Fruit fly (Drosophila melanogaster) whole organism, wandering third instar larva: ENCODE results near the gene yellow-e3.

Experiments
- Abd-B ChIP-seq: fragments of >200 bp; optimal IDR thresholded peaks from 2 replicates; lab custom pipeline; 2017; ENCODE audit warnings: missing biosample characterization, missing genetic modification characterization
- CG9705 ChIP-seq: fragments of 200-800 bp; sonication (Bioruptor generic); optimal IDR thresholded peaks from 2 replicates; lab custom pipeline; 2018; ENCODE audit warnings: missing biosample characterization, mild to moderate bottlenecking, missing genetic modification characterization
- CrebA ChIP-seq: fragments of 200-800 bp; sonication (Bioruptor generic); optimal IDR thresholded peaks from 2 replicates; lab custom pipeline; 2016; ENCODE audit warnings: missing biosample characterization, mild to moderate bottlenecking, missing genetic modification characterization, borderline replicate concordance
- Dfd ChIP-seq: fragments of >200 bp; optimal IDR thresholded peaks from 2 replicates; lab custom pipeline; 2017; ENCODE audit warnings: missing biosample characterization, missing genetic modification characterization
- Dif ChIP-seq: fragments of 200-275, 200-300 bp; sonication (Bioruptor generic); optimal IDR thresholded peaks from 2 replicates; lab custom pipeline; 2018; ENCODE audit warnings: missing biosample characterization, missing genetic modification characterization; ENCODE audit not compliant: partially characterized antibody
- GATAd ChIP-seq: sonication (Bioruptor generic); optimal IDR thresholded peaks from 2 replicates; lab custom pipeline; 2016; ENCODE audit warnings: missing biosample characterization, missing genetic modification characterization
- Hnf4 ChIP-seq: fragments of 200-800 bp; sonication (Bioruptor generic); optimal IDR thresholded peaks from 2 replicates; lab custom pipeline; 2016; ENCODE audit warnings: missing biosample characterization, mild to moderate bottlenecking, missing genetic modification characterization
- Hr78 ChIP-seq: fragments of >200 bp; optimal IDR thresholded peaks from 2 replicates; lab custom pipeline; 2017; ENCODE audit warnings: missing biosample characterization, missing genetic modification characterization
- Hr83 ChIP-seq: fragments of 200-300 bp; sonication (Bioruptor generic); optimal IDR thresholded peaks from 2 replicates; lab custom pipeline; 2016; ENCODE audit warnings: missing biosample characterization, mild to moderate bottlenecking, missing genetic modification characterization, moderate library complexity; ENCODE audit not compliant: poor library complexity, severe bottlenecking
- Jra ChIP-seq: sonication (Bioruptor generic); optimal IDR thresholded peaks from 2 replicates; lab custom pipeline; 2016; ENCODE audit warnings: missing biosample characterization, missing genetic modification characterization
- Mio ChIP-seq: sonication (Bioruptor generic); optimal IDR thresholded peaks from 2 replicates; lab custom pipeline; 2016; ENCODE audit warnings: missing biosample characterization, missing genetic modification characterization
- Myc ChIP-seq: fragments of >200 bp; optimal IDR thresholded peaks from 2 replicates; lab custom pipeline; 2017
- N ChIP-seq: fragments of >200 bp; optimal IDR thresholded peaks from 2 replicates; lab custom pipeline; 2018; ENCODE audit warnings: missing biosample characterization, missing external identifiers, missing genetic modification characterization
- OdsH ChIP-seq: fragments of 200-800 bp; sonication (Bioruptor generic); optimal IDR thresholded peaks from 2 replicates; lab custom pipeline; 2016; ENCODE audit warnings: missing biosample characterization, mild to moderate bottlenecking, missing genetic modification characterization
- Rel ChIP-seq, 2 experiments: fragments of 200-800 bp; sonication (Bioruptor generic) in 1 of 2; optimal IDR thresholded peaks; 2 replicates in 1 of 2; 3 replicates in 1 of 2; lab custom pipeline; 2016 to 2019; ENCODE audit warnings: mild to moderate bottlenecking in 2 of 2, missing biosample characterization in 2 of 2, missing genetic modification characterization in 2 of 2, moderate library complexity in 1 of 2
- Sp1 ChIP-seq: fragments of 200-800 bp; sonication (Bioruptor generic); optimal IDR thresholded peaks from 3 replicates; lab custom pipeline; 2019; ENCODE audit warnings: missing biosample characterization, mild to moderate bottlenecking, missing genetic modification characterization, moderate library complexity
- Vsx2 ChIP-seq: fragments of 200-300, 225-300 bp; sonication (Bioruptor generic); optimal IDR thresholded peaks from 2 replicates; lab custom pipeline; 2018; ENCODE audit warnings: missing biosample characterization, missing genetic modification characterization; ENCODE audit not compliant: partially characterized antibody
- br ChIP-seq: fragments of 200-800 bp; sonication (Bioruptor generic); optimal IDR thresholded peaks from 2 replicates; lab custom pipeline; 2016; ENCODE audit warnings: missing biosample characterization, missing genetic modification characterization
- brk ChIP-seq: fragments of 200-800 bp; sonication (Bioruptor generic); optimal IDR thresholded peaks from 2 replicates; lab custom pipeline; 2016; ENCODE audit warnings: missing biosample characterization, mild to moderate bottlenecking, missing genetic modification characterization
- dl ChIP-seq, 2 experiments: fragments of 175-275, 200-275 bp in 1 of 2; fragments of 200-275 bp in 1 of 2; sonication (Bioruptor generic); optimal IDR thresholded peaks; lab custom pipeline; 2018; ENCODE audit warnings: mild to moderate bottlenecking in 2 of 2, missing biosample characterization in 2 of 2, missing genetic modification characterization in 2 of 2, moderate library complexity in 2 of 2; ENCODE audit not compliant: partially characterized antibody in 2 of 2, insufficient read depth in 1 of 2
- dmrt93B ChIP-seq: fragments of 200-800 bp; sonication (Bioruptor generic); optimal IDR thresholded peaks from 2 replicates; lab custom pipeline; 2018; ENCODE audit warnings: missing biosample characterization, mild to moderate bottlenecking, missing genetic modification characterization
- dsf ChIP-seq: sonication (Bioruptor generic); optimal IDR thresholded peaks from 2 replicates; lab custom pipeline; 2016; ENCODE audit warnings: missing biosample characterization, missing genetic modification characterization, borderline replicate concordance
- ey ChIP-seq: fragments of 200-800 bp; sonication (Bioruptor generic); optimal IDR thresholded peaks from 2 replicates; lab custom pipeline; 2016; ENCODE audit warnings: missing biosample characterization, missing genetic modification characterization
- foxo ChIP-seq, 2 experiments: fragments of 200-800 bp; sonication (Bioruptor generic); optimal IDR thresholded peaks; 2 replicates in 1 of 2; 3 replicates in 1 of 2; lab custom pipeline; 2016 to 2017; ENCODE audit warnings: missing biosample characterization in 2 of 2, missing genetic modification characterization in 2 of 2
- fru ChIP-seq: fragments of 200-800 bp; sonication (Bioruptor generic); optimal IDR thresholded peaks from 3 replicates; lab custom pipeline; 2016; ENCODE audit warnings: missing biosample characterization, mild to moderate bottlenecking, missing genetic modification characterization
- h ChIP-seq: fragments of 200-800 bp; sonication (Bioruptor generic); optimal IDR thresholded peaks from 3 replicates; lab custom pipeline; 2016; ENCODE audit warnings: missing biosample characterization, mild to moderate bottlenecking, missing genetic modification characterization
- jim ChIP-seq: fragments of 175-275, 200-325 bp; sonication (Bioruptor generic); optimal IDR thresholded peaks from 2 replicates; lab custom pipeline; 2016; ENCODE audit warnings: missing biosample characterization, mild to moderate bottlenecking, missing genetic modification characterization
- lola ChIP-seq: fragments of >200 bp; optimal IDR thresholded peaks from 2 replicates; lab custom pipeline; 2017; ENCODE audit warnings: missing biosample characterization, missing genetic modification characterization
- pan ChIP-seq: fragments of >200 bp; optimal IDR thresholded peaks from 2 replicates; lab custom pipeline; 2017
- psq ChIP-seq: fragments of 200-800 bp; sonication (Bioruptor generic); optimal IDR thresholded peaks from 3 replicates; lab custom pipeline; 2017; ENCODE audit warnings: missing biosample characterization, mild to moderate bottlenecking, missing genetic modification characterization, moderate library complexity
- rgr ChIP-seq: fragments of 200-800 bp; sonication (Bioruptor generic); optimal IDR thresholded peaks from 3 replicates; lab custom pipeline; 2016; ENCODE audit warnings: missing biosample characterization, mild to moderate bottlenecking, missing genetic modification characterization
- sage ChIP-seq: fragments of 200-800 bp; sonication (Bioruptor generic); optimal IDR thresholded peaks from 2 replicates; lab custom pipeline; 2016; ENCODE audit warnings: missing biosample characterization, mild to moderate bottlenecking, missing genetic modification characterization
- sv ChIP-seq: fragments of 200-800 bp; sonication (Bioruptor generic); optimal IDR thresholded peaks from 3 replicates; lab custom pipeline; 2016; ENCODE audit warnings: missing biosample characterization, missing genetic modification characterization
- tai ChIP-seq: sonication (Bioruptor generic); optimal IDR thresholded peaks from 2 replicates; lab custom pipeline; 2016; ENCODE audit warnings: missing biosample characterization, missing genetic modification characterization
- usp ChIP-seq: fragments of >200 bp; optimal IDR thresholded peaks from 2 replicates; lab custom pipeline; 2017; ENCODE audit warnings: missing biosample characterization, missing genetic modification characterization
- woc ChIP-seq: sonication (Bioruptor generic); optimal IDR thresholded peaks from 2 replicates; lab custom pipeline; 2016; ENCODE audit warnings: missing biosample characterization, mild to moderate bottlenecking, missing genetic modification characterization

yellow-e3 gene

dm6 chr3R:13415186-13415585, 10.5 kb upstream of the yellow-e3 start, which contains the start of gene yellow-e:
TSS of gene yellow-e (minus strand) at chr3R:13415286.
- TF ChIP-seq Hnf4 (GFP tag; lab: Kevin White, UChicago) (no peak), Dfd (GFP tag; lab: Kevin White, UChicago) (no peak), usp (GFP tag; lab: Kevin White, UChicago) (no peak), ey (no peak), Jra (GFP tag; lab: Kevin White, UChicago) (no peak), Rel (GFP tag; optimal IDR thresholded peaks at IDR 0.05; lab: Kevin White, UChicago) (no peak), Rel (tag; optimal IDR thresholded peaks at IDR 0.05; lab: Kevin White, UChicago) (no peak), dl (GFP tag; optimal IDR thresholded peaks at IDR 0.05; lab: Kevin White, UChicago; ENCODE audit: insufficient read depth in 1 of 2, partially characterized antibody in 2 of 2) (no peak), Sp1 (GFP tag; lab: Kevin White, UChicago) (no peak), rgr (GFP tag; lab: Kevin White, UChicago) (no peak), OdsH (GFP tag; lab: Kevin White, UChicago) (no peak), lola (no peak), tai (no peak), Myc (lab: Kevin White, UChicago) (no peak), GATAd (GFP tag; lab: Kevin White, UChicago) (no peak), Hr83 (no peak), woc (GFP tag; lab: Kevin White, UChicago) (no peak), CG9705 (no peak), Abd-B (GFP tag; lab: Kevin White, UChicago) (no peak)
- TF ChIP-seq, all 38 proteins: peak for 0

- TF ChIP-seq Myc (lab: Kevin White, UChicago) (no peak), brk (GFP tag; lab: Kevin White, UChicago) (no peak), lola (no peak), sage (GFP tag; lab: Kevin White, UChicago) (no peak), Hr78 (GFP tag; lab: Kevin White, UChicago) (no peak), br (no peak), GATAd (GFP tag; lab: Kevin White, UChicago) (no peak), Mio (no peak), CG9705 (no peak), Sp1 (GFP tag; lab: Kevin White, UChicago) (no peak), psq (no peak), dl (GFP tag; optimal IDR thresholded peaks at IDR 0.05; lab: Kevin White, UChicago; ENCODE audit: insufficient read depth in 1 of 2, partially characterized antibody in 2 of 2) (no peak), Hnf4 (GFP tag; lab: Kevin White, UChicago) (no peak), CrebA (GFP tag; lab: Kevin White, UChicago) (no peak), Dif (GFP tag; lab: Kevin White, UChicago) (no peak), N (GFP tag; lab: Kevin White, UChicago) (no peak), sv (GFP tag; lab: Kevin White, UChicago) (no peak), dmrt93B (GFP tag; lab: Kevin White, UChicago) (no peak), h (GFP tag; lab: Kevin White, UChicago) (no peak), foxo (GFP tag; optimal IDR thresholded peaks at IDR 0.05; lab: Kevin White, UChicago) (no peak)
Measured at dm6 chr3R:13412704-13413103, 8.0 kb upstream of the yellow-e3 start.

- TF ChIP-seq sv (GFP tag; lab: Kevin White, UChicago) (no peak), dsf (GFP tag; lab: Kevin White, UChicago) (no peak), Mio (no peak), usp (GFP tag; lab: Kevin White, UChicago) (no peak), dl (GFP tag; optimal IDR thresholded peaks at IDR 0.05; lab: Kevin White, UChicago; ENCODE audit: insufficient read depth in 1 of 2, partially characterized antibody in 2 of 2) (no peak), CG9705 (no peak), sage (GFP tag; lab: Kevin White, UChicago) (no peak), OdsH (GFP tag; lab: Kevin White, UChicago) (no peak), Abd-B (GFP tag; lab: Kevin White, UChicago) (no peak), jim (GFP tag; lab: Kevin White, UChicago) (no peak), br (no peak)
Measured at dm6 chr3R:13406898-13407297, 2.2 kb upstream of the yellow-e3 start, which contains the start of gene yellow-e2. TSS of gene yellow-e2 (minus strand) at chr3R:13406998.

- no peak for TF ChIP-seq dsf (GFP tag; lab: Kevin White, UChicago)
- TF ChIP-seq brk (GFP tag; lab: Kevin White, UChicago), result no peak
- no peak for TF ChIP-seq jim (GFP tag; lab: Kevin White, UChicago)
- TF ChIP-seq Hnf4 (GFP tag; lab: Kevin White, UChicago), result peak; percentile 25
- TF ChIP-seq Dfd (GFP tag; lab: Kevin White, UChicago), result no peak
- TF ChIP-seq Rel (GFP tag; optimal IDR thresholded peaks at IDR 0.05; lab: Kevin White, UChicago), result no peak
- TF ChIP-seq Rel (tag; optimal IDR thresholded peaks at IDR 0.05; lab: Kevin White, UChicago), result no peak
- TF ChIP-seq Dif (GFP tag; lab: Kevin White, UChicago), result peak; percentile 99
- no peak for TF ChIP-seq usp (GFP tag; lab: Kevin White, UChicago)
- TF ChIP-seq CG9705, result no peak
- TF ChIP-seq dmrt93B (GFP tag; lab: Kevin White, UChicago), result no peak
- no peak for TF ChIP-seq Hr78 (GFP tag; lab: Kevin White, UChicago)
- no peak for TF ChIP-seq h (GFP tag; lab: Kevin White, UChicago)
- no peak for TF ChIP-seq pan (lab: Kevin White, UChicago)
- TF ChIP-seq Sp1 (GFP tag; lab: Kevin White, UChicago), result no peak
- TF ChIP-seq rgr (GFP tag; lab: Kevin White, UChicago), result no peak
- TF ChIP-seq Mio, result no peak
- peak; percentile 99 for TF ChIP-seq Vsx2
- no peak for TF ChIP-seq psq
- no peak for TF ChIP-seq woc (GFP tag; lab: Kevin White, UChicago)
- no peak for TF ChIP-seq fru
- TF ChIP-seq GATAd (GFP tag; lab: Kevin White, UChicago), result no peak
- no peak for TF ChIP-seq Abd-B (GFP tag; lab: Kevin White, UChicago)
- no peak for TF ChIP-seq br
- no peak for TF ChIP-seq OdsH (GFP tag; lab: Kevin White, UChicago)
- TF ChIP-seq Hr83, result no peak
- TF ChIP-seq sv (GFP tag; lab: Kevin White, UChicago), result no peak
- no peak for TF ChIP-seq Jra (GFP tag; lab: Kevin White, UChicago)
- no peak for TF ChIP-seq CrebA (GFP tag; lab: Kevin White, UChicago)
- no peak for TF ChIP-seq N (GFP tag; lab: Kevin White, UChicago)
- no peak for TF ChIP-seq foxo (GFP tag; optimal IDR thresholded peaks at IDR 0.05; lab: Kevin White, UChicago)
- no peak for TF ChIP-seq lola
Measured at dm6 chr3R:13403032-13403459, 1.6 kb downstream of the yellow-e3 start, which contains the start of gene Dpm3. TSS of gene Dpm3 (minus strand) at chr3R:13403051.
